Fruit fly (Drosophila melanogaster) whole organism, embryonic: Measurements from ENCODE around the gene CG1572.

Experiments used
- Asciz ChIP-seq: fragments of 200-800 bp; sonication (Bioruptor generic); optimal IDR thresholded peaks from 2 replicates; lab custom pipeline; 2017; ENCODE audit warnings: missing biosample characterization, mild to moderate bottlenecking, missing genetic modification characterization, missing genetic modification reagents
- Bgb ChIP-seq: fragments of 200-800 bp; sonication (Bioruptor generic); IDR thresholded peaks from 2 replicates; pipeline ENCODE4 v1.3.6; 2022; ENCODE audit warnings: missing biosample characterization, missing genetic modification characterization; ENCODE audit not compliant: partially characterized antibody
- CG10321 ChIP-seq: fragments of 200-800 bp; sonication (Bioruptor generic); IDR thresholded peaks from 2 replicates; pipeline ENCODE4 v1.3.6; 2022; ENCODE audit warnings: missing biosample characterization, missing genetic modification characterization
- CG11085 ChIP-seq: fragments of 200-800 bp; sonication (Bioruptor generic); IDR thresholded peaks from 2 replicates; pipeline ENCODE4 v1.3.6; 2022; ENCODE audit warnings: missing biosample characterization, missing genetic modification characterization
- CG11093 ChIP-seq: fragments of 200-800 bp; sonication (Bioruptor generic); IDR thresholded peaks from 3 replicates; pipeline ENCODE4 v1.3.6; 2022; ENCODE audit warnings: missing biosample characterization, missing genetic modification characterization
- CG11696 ChIP-seq: fragments of 200-800 bp; sonication (Bioruptor generic); IDR thresholded peaks from 2 replicates; pipeline ENCODE4 v1.3.6; 2022; ENCODE audit warnings: missing biosample characterization, missing genetic modification characterization
- CG12391 ChIP-seq: fragments of 200-800 bp; sonication (Bioruptor generic); optimal IDR thresholded peaks from 3 replicates; lab custom pipeline; 2018; ENCODE audit warnings: missing biosample characterization, mild to moderate bottlenecking, missing genetic modification characterization, moderate library complexity
- CG12744 ChIP-seq: fragments of 200-800 bp; sonication (Bioruptor generic); optimal IDR thresholded peaks from 2 replicates; lab custom pipeline; 2016; ENCODE audit warnings: missing biosample characterization, missing genetic modification characterization
- CG13123 ChIP-seq: fragments of 200-800 bp; sonication (Bioruptor generic); optimal IDR thresholded peaks from 2 replicates; lab custom pipeline; 2016; ENCODE audit warnings: missing biosample characterization, missing genetic modification characterization
- CG13296 ChIP-seq: fragments of 200-800 bp; sonication (Bioruptor generic); optimal IDR thresholded peaks from 3 replicates; lab custom pipeline; 2018; ENCODE audit warnings: missing biosample characterization, mild to moderate bottlenecking, missing genetic modification characterization
- CG14667 ChIP-seq: fragments of 200-800 bp; sonication (Bioruptor generic); IDR thresholded peaks from 2 replicates; pipeline ENCODE4 v1.3.6; 2022; ENCODE audit warnings: missing biosample characterization, missing genetic modification characterization
- CG14710 ChIP-seq: fragments of 200-800 bp; sonication (Bioruptor generic); optimal IDR thresholded peaks from 3 replicates; lab custom pipeline; 2019; ENCODE audit warnings: missing biosample characterization, mild to moderate bottlenecking, missing genetic modification characterization, moderate library complexity
- CG14965 ChIP-seq: fragments of 200-800 bp; sonication (Bioruptor generic); optimal IDR thresholded peaks from 2 replicates; lab custom pipeline; 2016; ENCODE audit warnings: missing biosample characterization, missing genetic modification characterization, borderline replicate concordance
- CG15479 ChIP-seq: fragments of 200-800 bp; sonication (Bioruptor generic); optimal IDR thresholded peaks from 3 replicates; lab custom pipeline; 2019; ENCODE audit warnings: missing biosample characterization, mild to moderate bottlenecking, missing genetic modification characterization, moderate library complexity
- CG1602 ChIP-seq: fragments of 200-800 bp; sonication (Bioruptor generic); optimal IDR thresholded peaks from 3 replicates; lab custom pipeline; 2016; ENCODE audit warnings: missing biosample characterization, missing genetic modification characterization
- CG1603 ChIP-seq: fragments of 200-800 bp; sonication (Bioruptor generic); optimal IDR thresholded peaks from 2 replicates; lab custom pipeline; 2019; ENCODE audit warnings: missing biosample characterization, mild to moderate bottlenecking, missing genetic modification characterization, moderate library complexity
- CG17186 ChIP-seq: fragments of 200-800 bp; sonication (Bioruptor generic); optimal IDR thresholded peaks from 3 replicates; lab custom pipeline; 2017; ENCODE audit warnings: missing biosample characterization, missing genetic modification reagents, missing genetic modification characterization
- CG17359 ChIP-seq: fragments of 200-800 bp; sonication (Bioruptor generic); optimal IDR thresholded peaks from 3 replicates; lab custom pipeline; 2018; ENCODE audit warnings: missing biosample characterization, mild to moderate bottlenecking, missing genetic modification characterization, moderate library complexity
- CG18764 ChIP-seq: fragments of 200-800 bp; sonication (Bioruptor generic); optimal IDR thresholded peaks from 3 replicates; lab custom pipeline; 2016; ENCODE audit warnings: missing biosample characterization, missing genetic modification characterization
- CG32532 ChIP-seq: fragments of 200-800 bp; sonication (Bioruptor generic); IDR thresholded peaks from 2 replicates; pipeline ENCODE4 v1.3.6; 2022; ENCODE audit warnings: missing biosample characterization, missing genetic modification characterization
- CG4282 ChIP-seq: fragments of 200-800 bp; sonication (Bioruptor generic); optimal IDR thresholded peaks from 2 replicates; lab custom pipeline; 2016; ENCODE audit warnings: missing biosample characterization, missing genetic modification characterization
- CG6254 ChIP-seq: fragments of 200-800 bp; sonication (Bioruptor generic); optimal IDR thresholded peaks from 3 replicates; lab custom pipeline; 2017; ENCODE audit warnings: mild to moderate bottlenecking, missing biosample characterization, missing genetic modification reagents, missing genetic modification characterization
- CG6272 ChIP-seq: fragments of 200-800 bp; sonication (Bioruptor generic); IDR thresholded peaks from 2 replicates; pipeline ENCODE4 v1.3.6; 2022; ENCODE audit warnings: missing biosample characterization, missing genetic modification characterization
- CG7556 ChIP-seq: fragments of 200-800 bp; sonication (Bioruptor generic); optimal IDR thresholded peaks from 2 replicates; lab custom pipeline; 2017; ENCODE audit warnings: missing biosample characterization, mild to moderate bottlenecking, missing genetic modification characterization
- CG7745 ChIP-seq: fragments of 200-800 bp; sonication (Bioruptor generic); optimal IDR thresholded peaks from 2 replicates; lab custom pipeline; 2018; ENCODE audit warnings: missing biosample characterization, mild to moderate bottlenecking, missing genetic modification characterization, moderate library complexity
- CG8359 ChIP-seq: fragments of 200-800 bp; sonication (Bioruptor generic); optimal IDR thresholded peaks from 2 replicates; lab custom pipeline; 2017; ENCODE audit warnings: missing biosample characterization, mild to moderate bottlenecking, missing genetic modification characterization, borderline replicate concordance
- CG9797 ChIP-seq: fragments of 200-800 bp; sonication (Bioruptor generic); optimal IDR thresholded peaks from 3 replicates; lab custom pipeline; 2018; ENCODE audit warnings: missing biosample characterization, mild to moderate bottlenecking, missing genetic modification characterization
- CoRest ChIP-seq: fragments of 200-800 bp; sonication (Bioruptor generic); optimal IDR thresholded peaks from 3 replicates; lab custom pipeline; 2018; ENCODE audit warnings: missing biosample characterization, mild to moderate bottlenecking, missing genetic modification characterization, moderate library complexity
- Dek ChIP-seq: fragments of 200-800 bp; sonication (Bioruptor generic); optimal IDR thresholded peaks from 3 replicates; lab custom pipeline; 2019; ENCODE audit warnings: missing biosample characterization, mild to moderate bottlenecking, missing genetic modification characterization, moderate library complexity
- Doc2 ChIP-seq: fragments of 200-800 bp; sonication (Bioruptor generic); IDR thresholded peaks from 2 replicates; pipeline ENCODE4 v1.3.6; 2022; ENCODE audit warnings: missing biosample characterization, missing genetic modification characterization
- Meics ChIP-seq: fragments of 200-800 bp; sonication (Bioruptor generic); optimal IDR thresholded peaks from 2 replicates; lab custom pipeline; 2017; ENCODE audit warnings: missing biosample characterization, mild to moderate bottlenecking, missing genetic modification characterization
- Myb ChIP-seq: fragments of 200-800 bp; sonication (Bioruptor generic); optimal IDR thresholded peaks from 2 replicates; lab custom pipeline; 2016; ENCODE audit warnings: missing biosample characterization, missing genetic modification characterization
- Ptx1 ChIP-seq: fragments of 200-800 bp; sonication (Bioruptor generic); IDR thresholded peaks from 2 replicates; pipeline ENCODE4 v1.3.6; 2022; ENCODE audit warnings: missing biosample characterization, missing genetic modification characterization
- Taf1 ChIP-seq: fragments of 200-800 bp; sonication (Bioruptor generic); IDR thresholded peaks from 2 replicates; pipeline ENCODE4 v1.3.6; 2022; ENCODE audit warnings: missing biosample characterization, missing genetic modification characterization
- ap ChIP-seq: fragments of 200-800 bp; sonication (Bioruptor generic); IDR thresholded peaks from 2 replicates; pipeline ENCODE4 v1.3.6; 2022; ENCODE audit warnings: missing biosample characterization, missing genetic modification characterization
- bowl ChIP-seq: fragments of 200-800 bp; sonication (Bioruptor generic); IDR thresholded peaks from 2 replicates; pipeline ENCODE4 v1.3.6; 2022; ENCODE audit warnings: missing biosample characterization, missing genetic modification characterization
- bsh ChIP-seq, 2 experiments: fragments of 200-800 bp; sonication (Bioruptor generic); optimal IDR thresholded peaks; 2 replicates each; lab custom pipeline; 2017 to 2018; ENCODE audit warnings: mild to moderate bottlenecking in 2 of 2, missing biosample characterization in 2 of 2, missing genetic modification characterization in 2 of 2, moderate library complexity in 1 of 2
- cato ChIP-seq: fragments of 200-800 bp; sonication (Bioruptor generic); optimal IDR thresholded peaks from 2 replicates; lab custom pipeline; 2016; ENCODE audit warnings: missing biosample characterization, missing genetic modification characterization, borderline replicate concordance
- crp ChIP-seq, 2 experiments: fragments of 200-800 bp; sonication (Bioruptor generic); optimal IDR thresholded peaks; 2 replicates in 1 of 2; 3 replicates in 1 of 2; lab custom pipeline; 2017; ENCODE audit warnings: missing biosample characterization in 2 of 2, missing genetic modification characterization in 2 of 2, mild to moderate bottlenecking in 1 of 2, moderate library complexity in 1 of 2
- cwo ChIP-seq: fragments of 200-800 bp; sonication (Bioruptor generic); optimal IDR thresholded peaks from 3 replicates; lab custom pipeline; 2017; ENCODE audit warnings: missing biosample characterization, missing genetic modification characterization, mild to moderate bottlenecking, moderate library complexity, missing genetic modification reagents
- disco-r ChIP-seq: fragments of 200-800 bp; sonication (Bioruptor generic); optimal IDR thresholded peaks from 2 replicates; lab custom pipeline; 2016; ENCODE audit warnings: missing biosample characterization, missing genetic modification characterization
- dm ChIP-seq: fragments of 200-800 bp; sonication (Bioruptor generic); optimal IDR thresholded peaks from 3 replicates; lab custom pipeline; 2016; ENCODE audit warnings: missing biosample characterization, missing genetic modification characterization
- eyg ChIP-seq: fragments of 200-800 bp; sonication (Bioruptor generic); optimal IDR thresholded peaks from 3 replicates; lab custom pipeline; 2016; ENCODE audit warnings: missing biosample characterization, missing genetic modification characterization
- fru ChIP-seq: fragments of >200 bp; optimal IDR thresholded peaks from 2 replicates; lab custom pipeline; 2017
- gsb ChIP-seq: fragments of 200-800 bp; sonication (Bioruptor generic); IDR thresholded peaks from 2 replicates; pipeline ENCODE4 v1.3.6; 2022; ENCODE audit warnings: missing biosample characterization, missing genetic modification characterization
- insv ChIP-seq, 2 experiments: fragments of 200-800 bp; sonication (Bioruptor generic); optimal IDR thresholded peaks; 3 replicates each; lab custom pipeline; 2016 to 2018; ENCODE audit warnings: missing biosample characterization in 2 of 2, missing genetic modification characterization in 2 of 2
- maf-S ChIP-seq: fragments of 200-800 bp; sonication (Bioruptor generic); optimal IDR thresholded peaks from 2 replicates; lab custom pipeline; 2016; ENCODE audit warnings: missing biosample characterization, missing genetic modification characterization
- pum ChIP-seq: fragments of 200-800 bp; sonication (Bioruptor generic); optimal IDR thresholded peaks from 2 replicates; lab custom pipeline; 2016; ENCODE audit warnings: missing biosample characterization, missing genetic modification characterization
- slbo ChIP-seq: fragments of 200-800 bp; sonication (Bioruptor generic); IDR thresholded peaks from 2 replicates; pipeline ENCODE4 v1.3.6; 2022; ENCODE audit warnings: missing biosample characterization, missing genetic modification characterization
- tx ChIP-seq: fragments of 200-800 bp; sonication (Bioruptor generic); optimal IDR thresholded peaks from 2 replicates; lab custom pipeline; 2016; ENCODE audit warnings: missing biosample characterization, missing genetic modification characterization
- vvl ChIP-seq: fragments of 200-800 bp; sonication (Bioruptor generic); IDR thresholded peaks from 2 replicates; pipeline ENCODE4 v1.3.6; 2022; ENCODE audit warnings: missing biosample characterization, missing genetic modification characterization

The CG1572 gene

dm6 chrX:11518435-11518834 lies 40.0 kb downstream of the CG1572 start (continued):
- TF ChIP-seq CoRest (tag; lab: Kevin White, UChicago): peak; percentile 77
- TF ChIP-seq Doc2 (GFP tag; lab: Robert Waterston, UW): no peak
- TF ChIP-seq cwo: peak; percentile 68
- TF ChIP-seq insv (GFP tag; optimal IDR thresholded peaks at IDR 0.05; lab: Kevin White, UChicago): no peak
- TF ChIP-seq vvl (GFP tag; lab: Robert Waterston, UW): peak; percentile 92
- peak; percentile 93 for TF ChIP-seq CG11696 (GFP tag; lab: Robert Waterston, UW)
- no peak for TF ChIP-seq CG9797
- TF ChIP-seq crp (GFP tag; optimal IDR thresholded peaks at IDR 0.05; lab: Kevin White, UChicago): no peak
- TF ChIP-seq bowl (GFP tag; lab: Robert Waterston, UW): peak; percentile 69
- no peak for TF ChIP-seq dm
- peak; percentile 92 for TF ChIP-seq slbo (GFP tag; lab: Robert Waterston, UW)
- TF ChIP-seq CG8359 (GFP tag; lab: Kevin White, UChicago): peak; percentile 50
- no peak for TF ChIP-seq Bgb
- TF ChIP-seq Dek (tag; lab: Kevin White, UChicago): peak; percentile 71
- no peak for TF ChIP-seq disco-r
- TF ChIP-seq maf-S (GFP tag; lab: Kevin White, UChicago): no peak
- TF ChIP-seq CG6254 (GFP tag; lab: Kevin White, UChicago): peak; percentile 44
- TF ChIP-seq CG15479: no peak
- TF ChIP-seq Taf1: peak; percentile 84
- TF ChIP-seq CG14710 (tag; lab: Kevin White, UChicago): peak; percentile 19
- no peak for TF ChIP-seq Myb (GFP tag; lab: Kevin White, UChicago)
- TF ChIP-seq CG13123 (GFP tag; lab: Kevin White, UChicago): peak; percentile 5
- peak; percentile 70 for TF ChIP-seq CG11085
- TF ChIP-seq CG14667: peak; percentile 69; the same call in 1 of the 2 replicates
- TF ChIP-seq ap: peak; percentile 67
- peak; percentile 29 for TF ChIP-seq CG1602 (GFP tag; lab: Kevin White, UChicago)
- TF ChIP-seq fru (lab: Kevin White, UChicago): no peak
- TF ChIP-seq pum (GFP tag; lab: Kevin White, UChicago): no peak
- peak; percentile 75 for TF ChIP-seq CG6272
- TF ChIP-seq cato: peak; percentile 31
- no peak for TF ChIP-seq CG7745 (tag; lab: Kevin White, UChicago)
- peak; percentile 72 for TF ChIP-seq CG13296
- peak; percentile 66 for TF ChIP-seq CG12391 (tag; lab: Kevin White, UChicago)
- TF ChIP-seq CG17186 (GFP tag; lab: Kevin White, UChicago): no peak
- TF ChIP-seq CG1603: peak; percentile 48
- TF ChIP-seq tx (GFP tag; lab: Kevin White, UChicago): no peak
- TF ChIP-seq CG4282 (GFP tag; lab: Kevin White, UChicago): no peak
- TF ChIP-seq Asciz: peak; percentile 53
- 0 out of 3 replicates have a peak, but pooled peaks have one; percentile 52 for TF ChIP-seq CG11093
- TF ChIP-seq CG10321: peak; percentile 45; the same call in 1 of the 2 replicates
- TF ChIP-seq CG18764 (GFP tag; lab: Kevin White, UChicago): no peak
- peak; percentile 84 for TF ChIP-seq Ptx1 (GFP tag; lab: Robert Waterston, UW)
- peak; percentile 82 for TF ChIP-seq Meics (GFP tag; lab: Kevin White, UChicago)
- TF ChIP-seq CG32532 (GFP tag; lab: Robert Waterston, UW): peak; percentile 91
- peak; percentile 14 for TF ChIP-seq CG12744
- TF ChIP-seq CG14965: no peak
- TF ChIP-seq eyg (GFP tag; lab: Kevin White, UChicago): no peak
- peak; percentile 66 for TF ChIP-seq CG7556 (GFP tag; lab: Kevin White, UChicago)
- TF ChIP-seq CG17359: peak; percentile 78
- peak in 1 of 2 experiments; percentile 75 for TF ChIP-seq bsh (GFP tag; optimal IDR thresholded peaks at IDR 0.05; lab: Kevin White, UChicago)
- peak; percentile 80 for TF ChIP-seq gsb
